Worm (Caenorhabditis elegans) whole organism, L1 larva: ENCODE results near the gene dhs-8.

ENCODE experiments used
- elt-2 ChIP-seq: sonication (generic microtip); optimal IDR thresholded peaks from 2 replicates; lab custom pipeline; 2016; ENCODE audit warnings: missing genetic modification characterization, mild to moderate bottlenecking, inconsistent platforms, missing compliant biosample characterization, missing genetic modification reagents
- ets-5 ChIP-seq: fragments of 200-800 bp; sonication (Bioruptor generic); IDR thresholded peaks from 2 replicates; pipeline ENCODE4 v1.3.6; 2022; ENCODE audit warnings: missing genetic modification characterization, missing compliant biosample characterization
- lsy-2 ChIP-seq, 2 experiments: fragments of 150-350 bp; optimal IDR thresholded peaks; 2 replicates each; lab custom pipeline; 2014; ENCODE audit warnings: missing biosample characterization in 2 of 2, missing genetic modification characterization in 2 of 2
- mdl-1 ChIP-seq, 2 experiments: fragments of 150-350 bp; optimal IDR thresholded peaks; 2 replicates each; lab custom pipeline; 2014 to 2017; ENCODE audit warnings: missing biosample characterization in 2 of 2, missing genetic modification characterization in 2 of 2, inconsistent platforms in 1 of 2
- nhr-11 ChIP-seq: fragments of 150-350 bp; optimal IDR thresholded peaks from 2 replicates; lab custom pipeline; 2014; ENCODE audit warnings: missing biosample characterization, missing genetic modification characterization
- nhr-12 ChIP-seq: sonication (generic microtip); optimal IDR thresholded peaks from 2 replicates; lab custom pipeline; 2017; ENCODE audit warnings: missing biosample characterization, missing genetic modification characterization
- nhr-47 ChIP-seq: sonication (generic microtip); optimal IDR thresholded peaks from 2 replicates; lab custom pipeline; 2016; ENCODE audit warnings: mild to moderate bottlenecking, missing genetic modification characterization, moderate library complexity, missing compliant biosample characterization
- nhr-71 ChIP-seq: sonication (generic microtip); optimal IDR thresholded peaks from 2 replicates; lab custom pipeline; 2016; ENCODE audit warnings: mild to moderate bottlenecking, missing genetic modification characterization, moderate library complexity, missing compliant biosample characterization
- nhr-84 ChIP-seq: sonication (generic microtip); optimal IDR thresholded peaks from 2 replicates; lab custom pipeline; 2017; ENCODE audit warnings: missing biosample characterization, missing genetic modification characterization
- snpc-4 ChIP-seq: fragments of 150-350 bp; optimal IDR thresholded peaks from 2 replicates; lab custom pipeline; 2014; ENCODE audit warnings: missing biosample characterization, missing genetic modification characterization
- sptf-1 ChIP-seq: fragments of 150-350 bp; optimal IDR thresholded peaks from 2 replicates; lab custom pipeline; 2014; ENCODE audit warnings: missing biosample characterization, missing genetic modification characterization
- unc-62 ChIP-seq: fragments of 150-350 bp; optimal IDR thresholded peaks from 2 replicates; lab custom pipeline; 2014; ENCODE audit warnings: missing biosample characterization, missing genetic modification reagents, missing genetic modification characterization

DNA sequence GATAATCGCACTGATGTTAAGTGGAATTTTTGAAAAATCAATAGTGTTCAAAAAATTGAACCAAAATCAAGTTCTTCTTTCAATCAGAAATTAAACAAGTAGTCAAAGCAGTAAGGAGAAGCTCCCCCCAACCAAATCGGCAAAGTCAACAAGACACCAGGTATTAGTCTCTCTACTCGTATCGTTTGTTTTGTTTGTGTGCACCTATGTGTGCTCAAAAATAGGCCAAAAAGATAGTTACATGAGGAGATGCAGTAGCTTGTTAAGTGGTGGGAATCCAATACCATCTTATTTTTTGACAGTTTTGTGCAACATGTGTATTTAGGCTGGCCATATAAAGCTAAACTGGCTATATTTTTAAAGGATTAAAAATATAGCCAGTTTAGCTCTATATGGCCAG, 8.4 kb downstream of the dhs-8 start, which contains the start of gene K10H10.12:
- no peak for TF ChIP-seq elt-2 (tag; lab: Kevin White, UChicago)
- no peak for TF ChIP-seq mdl-1 (tag; optimal IDR thresholded peaks at IDR 0.05; lab: Kevin White, UChicago)
- no peak for TF ChIP-seq nhr-12 (tag; lab: Kevin White, UChicago)
- TF ChIP-seq snpc-4 (tag; lab: Kevin White, UChicago) = no peak
- TF ChIP-seq lsy-2 (tag; optimal IDR thresholded peaks at IDR 0.05; lab: Kevin White, UChicago) = no peak
- no peak for TF ChIP-seq ets-5 (GFP tag; lab: Robert Waterston, UW)
- no peak for TF ChIP-seq nhr-11
- no peak for TF ChIP-seq nhr-47 (tag; lab: Kevin White, UChicago)
- TF ChIP-seq sptf-1 (tag; lab: Kevin White, UChicago) = no peak
- TF ChIP-seq nhr-71 = no peak
- no peak for TF ChIP-seq unc-62 (GFP tag; lab: Kevin White, UChicago)
- no peak for TF ChIP-seq nhr-84
